Worm (Caenorhabditis elegans) whole organism, L4 larva: Measurements from ENCODE around the gene ceh-28.

Experiments used
- R02D3.7 ChIP-seq: fragments of 150-350 bp; sonication (generic microtip); optimal IDR thresholded peaks from 3 replicates; lab custom pipeline; 2014; ENCODE audit warnings: missing biosample characterization, missing genetic modification characterization
- T26A8.4 ChIP-seq: fragments of 200-800 bp; sonication (Bioruptor generic); IDR thresholded peaks from 2 replicates; pipeline ENCODE4 v1.3.6; 2022; ENCODE audit warnings: missing genetic modification characterization, missing compliant biosample characterization
- Y48G9A.11 ChIP-seq: fragments of 200-800 bp; sonication (Bioruptor generic); IDR thresholded peaks from 2 replicates; pipeline ENCODE4 v1.3.6; 2022; ENCODE audit warnings: missing genetic modification reagents, missing genetic modification characterization, missing compliant biosample characterization
- ZK337.2 ChIP-seq: fragments of 200-800 bp; sonication (Bioruptor generic); IDR thresholded peaks from 2 replicates; pipeline ENCODE4 v1.3.6; 2022; ENCODE audit warnings: missing genetic modification reagents, missing genetic modification characterization, missing compliant biosample characterization
- ZK546.5 ChIP-seq, 2 experiments: sonication (generic microtip); optimal IDR thresholded peaks; 2 replicates each; lab custom pipeline; 2017; ENCODE audit warnings: missing biosample characterization in 2 of 2, missing genetic modification characterization in 2 of 2
- aha-1 ChIP-seq: fragments of 150-350 bp; peaks from one replicate; lab custom pipeline; 2014; ENCODE audit warnings: missing biosample characterization, missing genetic modification characterization
- attf-4 ChIP-seq: sonication (generic microtip); optimal IDR thresholded peaks from 3 replicates; lab custom pipeline; 2017; ENCODE audit warnings: missing biosample characterization, missing genetic modification characterization
- ceh-44 ChIP-seq: fragments of 200-800 bp; sonication (Bioruptor generic); IDR thresholded peaks from 2 replicates; pipeline ENCODE4 v1.3.6; 2022; ENCODE audit warnings: missing genetic modification reagents, missing genetic modification characterization, missing compliant biosample characterization
- ceh-62 ChIP-seq: sonication (generic microtip); optimal IDR thresholded peaks from 2 replicates; lab custom pipeline; 2017; ENCODE audit warnings: missing biosample characterization, missing genetic modification characterization
- daf-12 ChIP-seq: fragments of 150-350 bp; optimal IDR thresholded peaks from 2 replicates; lab custom pipeline; 2014; ENCODE audit warnings: missing biosample characterization, missing genetic modification reagents, missing genetic modification characterization
- dmd-6 ChIP-seq: fragments of 200-800 bp; sonication (Bioruptor generic); IDR thresholded peaks from 2 replicates; pipeline ENCODE4 v1.3.6; 2022; ENCODE audit warnings: missing genetic modification reagents, missing genetic modification characterization, missing compliant biosample characterization
- duxl-1 ChIP-seq: sonication (generic microtip); optimal IDR thresholded peaks from 2 replicates; lab custom pipeline; 2016; ENCODE audit warnings: mild to moderate bottlenecking, missing genetic modification characterization, moderate library complexity, missing compliant biosample characterization; ENCODE audit not compliant: poor library complexity
- dve-1 ChIP-seq: sonication (generic microtip); optimal IDR thresholded peaks from 2 replicates; lab custom pipeline; 2017; ENCODE audit warnings: antibody characterized with exemption, mild to moderate bottlenecking, missing genetic modification characterization, missing compliant biosample characterization; ENCODE audit not compliant: insufficient read depth
- fos-1 ChIP-seq: fragments of 150-350 bp; optimal IDR thresholded peaks from 2 replicates; lab custom pipeline; 2014; ENCODE audit warnings: missing biosample characterization, missing genetic modification characterization
- gei-8 ChIP-seq: fragments of 200-800 bp; sonication (Bioruptor generic); optimal IDR thresholded peaks from 2 replicates; lab custom pipeline; 2018; ENCODE audit warnings: mild to moderate bottlenecking, missing genetic modification characterization, missing compliant biosample characterization
- hlh-11 ChIP-seq: fragments of 200-800 bp; sonication (Bioruptor generic); optimal IDR thresholded peaks from 2 replicates; lab custom pipeline; 2018; ENCODE audit warnings: mild to moderate bottlenecking, missing genetic modification characterization, missing compliant biosample characterization
- hlh-30 ChIP-seq: sonication (generic microtip); optimal IDR thresholded peaks from 2 replicates; lab custom pipeline; 2017; ENCODE audit warnings: antibody characterized with exemption, mild to moderate bottlenecking, missing genetic modification characterization, missing compliant biosample characterization; ENCODE audit not compliant: insufficient read depth
- hmg-1.1 ChIP-seq: fragments of 200-800 bp; sonication (Bioruptor generic); IDR thresholded peaks from 2 replicates; pipeline ENCODE4 v1.3.6; 2022; ENCODE audit warnings: missing genetic modification reagents, missing genetic modification characterization, missing compliant biosample characterization
- lin-13 ChIP-seq: fragments of 150-350 bp; optimal IDR thresholded peaks from 2 replicates; lab custom pipeline; 2014; ENCODE audit warnings: missing biosample characterization, missing genetic modification reagents, missing genetic modification characterization
- lir-3 ChIP-seq: sonication (generic microtip); optimal IDR thresholded peaks from 2 replicates; lab custom pipeline; 2016; ENCODE audit warnings: mild to moderate bottlenecking, missing genetic modification characterization, missing compliant biosample characterization
- lsy-2 ChIP-seq, 2 experiments: fragments of 150-350 bp in 1 of 2; sonication (generic microtip) in 1 of 2; optimal IDR thresholded peaks; 2 replicates each; lab custom pipeline; 2014 to 2017; ENCODE audit warnings: missing biosample characterization in 2 of 2, missing genetic modification characterization in 2 of 2
- madf-9 ChIP-seq: fragments of 200-800 bp; sonication (Bioruptor generic); conservative IDR thresholded peaks from 2 replicates; pipeline ENCODE4 v1.3.6; 2022; ENCODE audit warnings: missing genetic modification reagents, missing genetic modification characterization, missing compliant biosample characterization
- mdl-1 ChIP-seq, 2 experiments: fragments of 150-350 bp in 1 of 2; sonication (generic microtip) in 1 of 2; optimal IDR thresholded peaks; 2 replicates each; lab custom pipeline; 2014 to 2017; ENCODE audit warnings: missing biosample characterization in 2 of 2, missing genetic modification characterization in 2 of 2
- mdt-29 ChIP-seq: fragments of 200-800 bp; sonication (Bioruptor generic); IDR thresholded peaks from 2 replicates; pipeline ENCODE4 v1.3.6; 2022; ENCODE audit warnings: missing genetic modification reagents, missing genetic modification characterization, missing compliant biosample characterization
- mep-1 ChIP-seq: fragments of 150-350 bp; sonication (generic microtip); optimal IDR thresholded peaks from 3 replicates; lab custom pipeline; 2014; ENCODE audit warnings: missing biosample characterization, missing genetic modification characterization
- mxl-3 ChIP-seq: fragments of 200-800 bp; sonication (Bioruptor generic); optimal IDR thresholded peaks from 2 replicates; lab custom pipeline; 2018; ENCODE audit warnings: mild to moderate bottlenecking, missing genetic modification characterization, missing compliant biosample characterization
- nhr-102 ChIP-seq: sonication (generic microtip); optimal IDR thresholded peaks from 2 replicates; lab custom pipeline; 2016; ENCODE audit warnings: mild to moderate bottlenecking, missing genetic modification characterization, moderate library complexity, missing compliant biosample characterization
- nhr-11 ChIP-seq: fragments of 150-350 bp; optimal IDR thresholded peaks from 2 replicates; lab custom pipeline; 2014; ENCODE audit warnings: missing biosample characterization, missing genetic modification characterization
- nhr-237 ChIP-seq: sonication (generic microtip); optimal IDR thresholded peaks from 2 replicates; lab custom pipeline; 2017; ENCODE audit warnings: missing biosample characterization, missing genetic modification characterization
- nhr-25 ChIP-seq: sonication (generic microtip); optimal IDR thresholded peaks from 2 replicates; lab custom pipeline; 2017; ENCODE audit warnings: missing genetic modification characterization, mild to moderate bottlenecking, missing compliant biosample characterization, antibody characterized with exemption, moderate library complexity, borderline replicate concordance; ENCODE audit not compliant: insufficient read depth
- nhr-28 ChIP-seq: fragments of 150-350 bp; optimal IDR thresholded peaks from 2 replicates; lab custom pipeline; 2014; ENCODE audit warnings: missing biosample characterization, missing genetic modification characterization
- nhr-41 ChIP-seq: fragments of 200-800 bp; sonication (Bioruptor generic); IDR thresholded peaks from 2 replicates; pipeline ENCODE4 v1.3.6; 2022; ENCODE audit warnings: missing genetic modification reagents, missing genetic modification characterization, missing compliant biosample characterization
- nhr-42 ChIP-seq: fragments of 200-800 bp; sonication (Bioruptor generic); IDR thresholded peaks from 2 replicates; pipeline ENCODE4 v1.3.6; 2022; ENCODE audit warnings: missing genetic modification characterization, missing compliant biosample characterization
- nhr-76 ChIP-seq: fragments of 150-350 bp; optimal IDR thresholded peaks from 2 replicates; lab custom pipeline; 2014; ENCODE audit warnings: missing biosample characterization, missing genetic modification characterization
- sdz-12 ChIP-seq: fragments of 200-800 bp; sonication (Bioruptor generic); optimal IDR thresholded peaks from 2 replicates; lab custom pipeline; 2018; ENCODE audit warnings: mild to moderate bottlenecking, missing genetic modification characterization, missing compliant biosample characterization
- set-16 ChIP-seq: fragments of 200-800 bp; sonication (Bioruptor generic); IDR thresholded peaks from 2 replicates; pipeline ENCODE4 v1.3.6; 2022; ENCODE audit warnings: missing genetic modification reagents, missing genetic modification characterization, missing compliant biosample characterization
- spr-1 ChIP-seq: sonication (generic microtip); optimal IDR thresholded peaks from 2 replicates; lab custom pipeline; 2016; ENCODE audit warnings: mild to moderate bottlenecking, missing genetic modification characterization, missing compliant biosample characterization
- unc-130 ChIP-seq: sonication (generic microtip); optimal IDR thresholded peaks from 2 replicates; lab custom pipeline; 2016; ENCODE audit warnings: missing genetic modification reagents, missing genetic modification characterization, missing compliant biosample characterization
- zag-1 ChIP-seq: fragments of 150-350 bp; optimal IDR thresholded peaks from 2 replicates; lab custom pipeline; 2014; ENCODE audit warnings: missing biosample characterization, missing genetic modification characterization
- zfp-3 ChIP-seq: fragments of 200-800 bp; sonication (Bioruptor generic); conservative IDR thresholded peaks from 2 replicates; pipeline ENCODE4 v1.3.6; 2022; ENCODE audit warnings: missing genetic modification reagents, missing genetic modification characterization, missing compliant biosample characterization
- zip-11 ChIP-seq: fragments of 200-800 bp; sonication (Bioruptor generic); IDR thresholded peaks from 2 replicates; pipeline ENCODE4 v1.3.6; 2022; ENCODE audit warnings: missing genetic modification characterization, missing compliant biosample characterization
- zip-2 ChIP-seq: fragments of 150-350 bp; optimal IDR thresholded peaks from 2 replicates; lab custom pipeline; 2014; ENCODE audit warnings: missing biosample characterization, missing genetic modification characterization
- ztf-7 ChIP-seq: fragments of 150-350 bp; optimal IDR thresholded peaks from 2 replicates; lab custom pipeline; 2014; ENCODE audit warnings: missing biosample characterization, missing genetic modification characterization

Gene ceh-28

DNA sequence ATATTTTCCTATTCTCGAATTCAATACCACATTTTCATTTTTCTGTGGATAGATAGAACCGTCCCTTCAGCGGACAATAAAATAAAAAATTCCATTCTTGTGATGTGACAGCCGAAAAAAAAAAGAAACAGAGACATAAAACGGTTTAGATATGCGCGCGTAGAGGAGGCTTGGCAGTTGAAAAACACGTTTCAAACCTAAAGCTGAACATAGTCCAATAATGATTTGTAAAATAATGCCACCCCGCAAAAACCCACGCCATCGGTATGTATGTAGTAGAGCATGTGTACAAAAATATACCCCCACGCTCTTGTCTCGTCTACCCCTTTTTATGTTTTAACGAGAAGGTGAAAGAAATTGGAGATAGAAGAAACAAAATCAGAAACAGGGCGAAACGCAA is 34.2 kb downstream of the ceh-28 start:
- TF ChIP-seq mdl-1 (tag; optimal IDR thresholded peaks at IDR 0.05; lab: Kevin White, UChicago) (no peak), nhr-41 (GFP tag; lab: Robert Waterston, UW) (peak; percentile 74; the same call in 1 of the 2 replicates), dve-1 (peak; percentile 46), hlh-30 (tag; lab: Kevin White, UChicago) (peak; percentile 26), nhr-237 (no peak), aha-1 (tag; lab: Kevin White, UChicago) (peak; percentile 47), sdz-12 (GFP tag; lab: Kevin White, UChicago) (peak; percentile 36), mep-1 (tag; lab: Kevin White, UChicago) (peak; percentile 44), lin-13 (GFP tag; lab: Kevin White, UChicago) (peak; percentile 52), hmg-1.1 (GFP tag; lab: Robert Waterston, UW) (peak; percentile 29; the same call in 1 of the 2 replicates), hlh-11 (tag; lab: Kevin White, UChicago) (peak; percentile 54), mxl-3 (GFP tag; lab: Kevin White, UChicago) (peak; percentile 23), zfp-3 (GFP tag; lab: Robert Waterston, UW) (peak; percentile 56; the same call in 1 of the 2 replicates), zag-1 (tag; lab: Kevin White, UChicago) (no peak), ZK337.2 (no peak)
- TF ChIP-seq, all 104 proteins: peak for 11

DNA sequence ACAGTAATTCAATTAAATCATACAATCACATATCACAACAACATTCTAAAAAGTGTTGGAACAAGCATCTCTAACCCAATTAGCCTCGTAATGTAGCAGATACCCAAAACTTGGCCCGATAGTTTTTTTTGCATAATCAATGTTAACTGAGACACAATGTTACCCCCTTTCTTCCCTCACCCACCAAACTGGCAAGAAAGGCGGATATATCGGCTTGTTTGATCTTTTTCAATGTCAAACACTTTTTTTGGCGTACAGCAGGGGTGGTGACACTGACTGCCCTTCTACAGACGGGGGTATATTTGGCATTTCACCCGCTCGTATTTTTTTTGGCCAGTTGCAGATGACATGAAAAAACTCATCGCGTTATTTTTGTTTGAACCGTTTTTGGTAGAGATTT is 35.5 kb downstream of the ceh-28 start:
- TF ChIP-seq lir-3 (no peak), set-16 (GFP tag; lab: Robert Waterston, UW) (no peak), nhr-11 (no peak), duxl-1 (tag; lab: Kevin White, UChicago) (no peak), mxl-3 (GFP tag; lab: Kevin White, UChicago) (no peak), aha-1 (tag; lab: Kevin White, UChicago) (no peak), sdz-12 (GFP tag; lab: Kevin White, UChicago) (no peak), daf-12 (tag; lab: Kevin White, UChicago) (no peak), lsy-2 (tag; optimal IDR thresholded peaks at IDR 0.05; lab: Kevin White, UChicago) (no peak), hlh-11 (tag; lab: Kevin White, UChicago) (no peak), ceh-62 (tag; lab: Kevin White, UChicago) (no peak), nhr-102 (tag; lab: Kevin White, UChicago) (no peak), ZK546.5 (tag; optimal IDR thresholded peaks at IDR 0.05; lab: Kevin White, UChicago) (no peak), attf-4 (tag; lab: Kevin White, UChicago) (no peak), madf-9 (GFP tag; lab: Robert Waterston, UW) (no peak), dve-1 (no peak)

DNA sequence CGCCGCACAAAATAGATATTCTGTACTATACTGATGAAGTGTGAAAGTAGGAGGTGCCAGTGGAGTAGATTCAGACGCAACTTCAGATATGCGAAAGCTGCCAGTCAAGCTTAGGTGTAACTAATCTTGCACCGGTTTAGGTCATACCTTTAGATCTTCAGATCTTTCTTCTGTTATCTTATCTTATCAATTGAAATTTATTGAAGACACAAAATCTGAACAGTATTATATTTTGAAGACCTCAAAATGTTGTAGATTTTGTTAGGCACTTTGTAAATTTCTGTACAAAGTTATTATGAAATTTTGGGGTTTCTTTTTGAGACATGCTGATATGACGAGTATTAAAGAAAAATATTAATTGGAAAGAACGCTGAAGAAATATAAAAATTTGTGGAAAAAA is 38.2 kb downstream of the ceh-28 start:
- TF ChIP-seq gei-8 (GFP tag; lab: Kevin White, UChicago) = no peak
- no peak for TF ChIP-seq nhr-11
- no peak for TF ChIP-seq hmg-1.1 (GFP tag; lab: Robert Waterston, UW)
- no peak for TF ChIP-seq daf-12 (tag; lab: Kevin White, UChicago)
- TF ChIP-seq fos-1 = no peak
- no peak for TF ChIP-seq mxl-3 (GFP tag; lab: Kevin White, UChicago)
- TF ChIP-seq ceh-44 (GFP tag; lab: Robert Waterston, UW) = no peak
- no peak for TF ChIP-seq madf-9 (GFP tag; lab: Robert Waterston, UW)
- TF ChIP-seq nhr-76 = no peak
- no peak for TF ChIP-seq unc-130 (GFP tag; lab: Kevin White, UChicago)
- no peak for TF ChIP-seq nhr-42
- TF ChIP-seq Y48G9A.11 = no peak
- TF ChIP-seq ztf-7 (tag; lab: Kevin White, UChicago) = no peak
- no peak for TF ChIP-seq ceh-62 (tag; lab: Kevin White, UChicago)

DNA sequence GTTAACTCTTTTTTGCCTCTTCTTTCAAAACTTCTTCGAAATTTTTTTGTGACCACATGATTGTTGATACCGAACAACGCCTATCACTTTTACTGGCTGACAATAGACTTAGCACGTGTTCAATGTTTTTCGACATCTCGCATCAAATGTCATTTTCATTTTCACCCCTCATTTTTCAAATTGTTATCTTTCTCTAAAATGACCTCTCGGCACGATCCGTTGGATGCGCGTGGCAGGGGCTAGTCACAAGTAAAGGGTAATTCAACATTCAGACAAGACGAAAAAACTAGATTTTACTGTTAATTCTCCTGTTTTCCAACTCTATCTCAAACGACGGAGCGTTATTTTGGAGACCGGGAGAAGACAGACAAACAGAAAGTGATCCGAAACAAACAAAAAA is 39.0 kb downstream of the ceh-28 start, which contains the start of gene F17H10.2:
TSS of gene F17H10.2 (plus strand) at position 316 of the 400 bp plus-strand sequence.
- TF ChIP-seq zip-11 (GFP tag; lab: Robert Waterston, UW) (no peak), zip-2 (tag; lab: Kevin White, UChicago) (no peak), Y48G9A.11 (no peak), hlh-30 (tag; lab: Kevin White, UChicago) (peak; percentile 91), nhr-76 (no peak), dmd-6 (GFP tag; lab: Robert Waterston, UW) (peak; percentile 36), nhr-28 (tag; lab: Kevin White, UChicago) (peak; percentile 48), hlh-11 (tag; lab: Kevin White, UChicago) (peak; percentile 30), ztf-7 (tag; lab: Kevin White, UChicago) (no peak), dve-1 (peak; percentile 24), unc-130 (GFP tag; lab: Kevin White, UChicago) (no peak), ZK546.5 (tag; optimal IDR thresholded peaks at IDR 0.05; lab: Kevin White, UChicago) (no peak), mdl-1 (tag; optimal IDR thresholded peaks at IDR 0.05; lab: Kevin White, UChicago) (peak in 1 of 2 experiments; percentile 36), spr-1 (tag; lab: Kevin White, UChicago) (no peak), lsy-2 (tag; optimal IDR thresholded peaks at IDR 0.05; lab: Kevin White, UChicago) (peak in 1 of 2 experiments; percentile 15), nhr-25 (tag; lab: Kevin White, UChicago) (peak; percentile 40), nhr-41 (GFP tag; lab: Robert Waterston, UW) (no peak), R02D3.7 (no peak), aha-1 (tag; lab: Kevin White, UChicago) (peak; percentile 95), T26A8.4 (GFP tag; lab: Robert Waterston, UW) (no peak), mdt-29 (no peak), mep-1 (tag; lab: Kevin White, UChicago) (peak; percentile 32)
